Fruit fly (Drosophila melanogaster) ovary, adult (tissue): Measurements from ENCODE around the gene mrva.

ENCODE experiments used
- CG17801 ChIP-seq: fragments of 200-800 bp; optimal IDR thresholded peaks from 2 replicates; lab custom pipeline; 2019; ENCODE audit warnings: missing biosample characterization, mild to moderate bottlenecking, missing genetic modification characterization, moderate library complexity; ENCODE audit not compliant: partially characterized antibody

The mrva gene

DNA sequence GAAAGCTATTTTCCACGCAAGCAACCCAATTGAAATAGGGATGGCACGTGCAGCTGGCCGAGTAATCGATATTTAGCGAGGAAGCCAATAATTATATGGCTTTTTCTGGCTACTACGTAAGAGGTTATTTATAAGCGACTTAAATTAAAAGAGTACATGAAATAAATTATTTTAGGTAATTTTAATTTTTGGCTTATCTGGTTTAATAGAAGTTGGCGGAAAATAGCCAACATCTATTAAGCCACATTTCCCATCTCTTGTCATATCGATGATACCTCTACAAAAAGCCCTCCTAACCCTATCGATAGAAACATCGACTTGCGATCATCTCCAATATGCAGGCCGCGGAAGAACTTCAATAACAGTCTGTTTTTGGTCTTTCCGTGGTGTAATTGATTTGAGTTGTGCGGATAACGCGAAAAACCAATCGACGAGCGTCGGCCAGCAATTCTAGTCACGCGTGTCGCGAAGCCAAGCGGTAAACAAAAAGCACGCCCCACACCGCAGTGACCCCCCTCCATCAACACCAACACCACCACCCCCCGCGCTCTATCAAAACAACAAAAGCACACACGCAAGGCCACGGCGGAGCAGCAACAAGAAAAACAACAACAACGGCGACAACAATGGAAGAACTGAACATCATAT, 19.5 kb upstream of the mrva start, which contains the start of the genes Srp19 and qm:
TSS of gene Srp19 (minus strand) at position 51 of the 648 bp plus-strand sequence.
TSS of gene qm (plus strand) at position 330 of the 648 bp plus-strand sequence.
- TF ChIP-seq CG17801 (GFP tag; lab: Kevin White, UChicago): peak; percentile 45

DNA sequence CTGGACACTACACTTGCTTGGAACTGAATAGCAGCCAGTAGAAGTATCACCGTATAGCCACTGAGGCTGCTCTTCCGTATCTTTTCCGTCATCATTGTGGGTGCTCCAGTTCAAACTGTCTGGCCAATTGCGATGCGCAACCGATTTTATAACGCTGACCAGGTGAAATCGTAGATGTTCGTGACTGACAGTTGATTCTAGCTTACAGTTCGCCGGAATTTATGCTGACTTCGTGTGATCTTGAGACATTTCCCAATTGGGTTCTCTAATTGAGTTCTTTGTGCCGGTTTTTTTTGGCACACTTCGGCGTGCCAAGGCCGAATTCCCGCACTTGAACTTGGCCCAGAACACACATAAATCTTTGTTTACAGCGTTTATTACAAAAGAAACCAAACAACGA, 18.3 kb upstream of the mrva start, which contains the start of gene CG14834:
TSS of gene CG14834 (minus strand) at position 173 of the 400 bp plus-strand sequence.
- no peak for TF ChIP-seq CG17801 (GFP tag; lab: Kevin White, UChicago)

DNA sequence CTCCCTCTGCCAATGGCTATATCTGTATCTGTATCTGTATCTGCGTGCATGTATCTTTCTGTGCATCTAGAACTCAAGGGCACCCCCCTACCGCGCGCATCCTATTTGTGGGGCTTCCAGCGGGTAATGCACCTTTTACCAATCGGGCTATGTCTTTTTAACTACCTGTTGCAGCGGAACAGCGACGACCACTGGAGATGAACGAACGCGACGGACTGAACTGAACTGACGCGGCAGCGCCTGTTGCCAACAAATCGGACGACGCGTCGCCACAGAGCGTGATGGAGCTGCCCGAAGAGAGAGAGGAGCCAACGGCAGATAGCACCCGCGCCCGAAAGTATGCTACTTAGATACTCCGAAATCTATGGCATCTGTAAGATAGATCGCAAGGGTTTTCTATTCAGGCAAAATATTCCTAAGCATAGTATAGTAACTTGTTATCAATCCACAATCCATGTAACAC, 16.4 kb upstream of the mrva start, which contains the start of gene Cln7:
TSS of gene Cln7 (minus strand) at position 219 of the 463 bp plus-strand sequence.
- peak; percentile 90 for TF ChIP-seq CG17801 (GFP tag; lab: Kevin White, UChicago)

DNA sequence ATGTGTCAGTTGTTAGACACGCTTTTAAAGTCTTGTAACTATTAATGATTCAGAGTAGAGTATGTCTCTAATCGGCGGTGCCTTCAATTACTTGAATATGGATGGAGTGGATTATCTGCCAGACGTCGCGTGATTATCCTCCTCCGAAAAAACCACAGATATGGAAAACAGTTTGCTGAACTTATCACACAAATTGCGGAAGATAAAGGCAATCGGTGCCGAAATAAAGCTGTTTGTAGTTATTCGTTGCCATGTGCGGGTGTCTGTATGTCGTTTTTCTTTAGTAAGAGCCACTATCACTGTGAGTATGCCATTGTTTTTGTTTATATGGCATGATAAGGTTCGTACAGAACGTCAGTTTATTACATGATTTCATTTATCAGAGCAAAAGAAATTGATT, 15.4 kb upstream of the mrva start:
- no peak for TF ChIP-seq CG17801 (GFP tag; lab: Kevin White, UChicago)

DNA sequence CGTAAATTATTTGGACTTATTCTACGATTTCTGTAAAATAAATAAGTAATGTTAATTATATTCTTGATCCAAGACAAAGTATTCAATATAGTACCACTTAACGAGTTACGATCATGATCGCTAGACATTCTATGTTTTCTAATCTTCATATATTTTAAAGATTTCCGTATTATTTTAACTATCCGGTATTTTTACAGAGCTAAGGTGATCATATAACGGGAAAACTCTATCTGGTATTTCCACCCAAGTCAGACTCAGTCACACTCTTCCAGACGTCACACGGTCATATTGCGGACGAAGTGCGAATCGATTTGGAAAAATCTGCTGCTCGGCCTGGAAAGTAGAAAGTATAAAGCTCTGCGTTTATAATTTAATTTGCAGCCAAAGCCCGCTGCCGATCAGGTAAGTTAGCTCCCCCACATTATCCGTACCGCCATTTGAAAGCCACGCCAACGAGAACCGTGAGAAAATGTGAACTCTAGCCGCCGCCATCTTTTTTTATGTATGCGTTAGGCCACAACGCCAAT, 10.6 kb upstream of the mrva start, which contains the start of the genes lark and eco:
TSS of gene lark (plus strand) at position 51 of the 527 bp plus-strand sequence.
TSS of gene eco (minus strand) at position 125 of the 527 bp plus-strand sequence.
- TF ChIP-seq CG17801 (GFP tag; lab: Kevin White, UChicago): peak; percentile 32

DNA sequence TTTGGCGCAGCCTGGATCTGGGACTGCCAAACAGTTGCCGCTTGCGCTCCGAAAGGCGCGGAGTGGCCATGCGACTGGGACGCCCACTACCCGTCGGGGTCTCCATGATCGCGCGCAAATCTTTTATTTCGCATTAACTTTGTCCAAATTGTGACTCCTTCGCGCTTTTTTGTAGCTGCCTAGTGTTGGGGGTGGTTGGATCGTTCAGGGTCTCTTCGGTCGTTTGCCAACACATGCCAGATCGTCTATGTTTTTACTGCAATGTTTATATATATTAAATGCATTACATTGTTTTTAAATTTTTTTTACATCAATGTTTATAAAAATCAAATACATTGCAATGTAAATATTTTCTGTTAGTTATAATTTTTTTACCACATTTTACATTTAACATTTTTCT, 10.1 kb upstream of the mrva start:
- no peak for TF ChIP-seq CG17801 (GFP tag; lab: Kevin White, UChicago)

DNA sequence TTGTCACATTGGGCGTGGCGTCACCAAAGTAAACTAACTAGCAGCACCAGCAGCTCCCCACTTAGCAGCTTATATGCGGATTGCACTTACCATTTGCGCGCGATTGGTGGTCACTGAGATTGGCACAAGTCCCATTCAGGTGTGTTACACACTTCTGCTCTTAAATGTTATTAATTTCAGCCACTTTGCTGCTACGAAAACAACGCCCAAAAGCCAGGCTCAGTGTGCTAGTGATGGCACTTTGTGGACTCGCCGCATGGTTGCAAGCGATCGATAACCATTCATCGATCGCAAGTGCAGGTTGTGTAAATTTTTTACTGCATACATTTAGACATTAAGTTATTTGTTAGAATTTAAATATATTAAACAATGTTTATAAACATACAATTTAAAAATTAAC, 6.3 kb upstream of the mrva start, which contains the start of the genes wrm1 and wrm2:
TSS of gene wrm1 (minus strand) at position 237 of the 400 bp plus-strand sequence.
TSS of gene wrm2 (minus strand) at position 237 of the 400 bp plus-strand sequence.
- TF ChIP-seq CG17801 (GFP tag; lab: Kevin White, UChicago): no peak

DNA sequence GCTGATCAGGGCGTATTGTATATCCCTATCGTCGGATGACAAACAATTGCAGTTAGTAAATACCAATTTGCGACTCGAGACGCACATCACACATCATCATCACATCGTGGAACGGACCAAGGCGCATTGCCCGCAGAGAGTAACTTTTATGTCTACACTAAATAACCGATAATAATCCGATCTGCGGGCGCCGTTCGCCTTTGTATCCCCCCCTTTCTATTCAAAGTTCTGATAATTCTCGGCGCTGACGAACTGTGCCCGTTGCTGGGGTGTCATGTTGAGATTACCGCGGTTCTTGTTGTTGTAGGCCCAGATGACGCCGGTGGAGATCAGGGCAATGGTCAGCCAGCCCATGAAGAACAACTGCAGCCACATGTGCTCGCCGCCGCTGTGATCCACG, 2.0 kb downstream of the mrva start:
- TF ChIP-seq CG17801 (GFP tag; lab: Kevin White, UChicago): no peak

DNA sequence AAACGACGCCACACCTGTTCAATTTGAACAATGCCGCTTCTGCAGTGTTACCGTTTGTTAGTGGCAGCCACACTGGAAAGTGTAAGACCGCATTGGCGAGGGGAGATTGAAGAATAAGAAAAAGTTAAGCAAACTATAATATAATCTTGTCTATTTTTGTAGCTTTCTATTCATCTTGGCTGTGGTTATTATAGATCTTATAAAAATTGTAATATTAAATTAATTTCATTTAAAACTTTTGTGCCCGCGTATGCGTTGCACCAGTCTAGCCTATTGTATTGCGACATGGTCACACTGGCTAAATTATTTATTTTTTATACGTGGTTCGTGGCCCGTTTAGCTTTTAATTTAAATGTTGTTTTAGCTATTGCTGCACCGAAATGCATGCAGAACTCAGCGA, 5.3 kb downstream of the mrva start, which contains the start of the genes RhoGEF4 and Rint1:
TSS of gene RhoGEF4 (minus strand) at position 64 of the 400 bp plus-strand sequence.
TSS of gene Rint1 (plus strand) at position 272 of the 400 bp plus-strand sequence.
- TF ChIP-seq CG17801 (GFP tag; lab: Kevin White, UChicago): peak; percentile 63

DNA sequence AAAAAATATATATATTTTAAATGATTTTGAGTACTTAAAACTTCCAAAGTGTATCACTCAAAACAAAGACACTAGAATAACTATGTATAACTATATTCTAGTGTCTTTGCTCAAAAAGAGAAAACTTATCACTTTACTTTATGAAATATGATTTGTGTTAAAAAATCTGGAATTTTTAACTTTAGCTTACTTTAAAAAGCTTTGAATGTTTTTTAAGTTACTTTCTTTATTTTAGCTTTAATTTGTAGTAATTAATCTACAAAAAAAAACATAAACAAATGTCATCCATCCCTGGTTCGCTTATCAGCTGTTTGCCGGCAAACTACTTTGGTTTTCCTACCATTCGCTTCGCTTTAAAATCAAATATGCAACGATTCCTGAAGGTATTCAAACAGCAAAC, 8.9 kb downstream of the mrva start, which contains the start of gene CG8607:
TSS of gene CG8607 (plus strand) at position 301 of the 400 bp plus-strand sequence.
- TF ChIP-seq CG17801 (GFP tag; lab: Kevin White, UChicago): no peak

DNA sequence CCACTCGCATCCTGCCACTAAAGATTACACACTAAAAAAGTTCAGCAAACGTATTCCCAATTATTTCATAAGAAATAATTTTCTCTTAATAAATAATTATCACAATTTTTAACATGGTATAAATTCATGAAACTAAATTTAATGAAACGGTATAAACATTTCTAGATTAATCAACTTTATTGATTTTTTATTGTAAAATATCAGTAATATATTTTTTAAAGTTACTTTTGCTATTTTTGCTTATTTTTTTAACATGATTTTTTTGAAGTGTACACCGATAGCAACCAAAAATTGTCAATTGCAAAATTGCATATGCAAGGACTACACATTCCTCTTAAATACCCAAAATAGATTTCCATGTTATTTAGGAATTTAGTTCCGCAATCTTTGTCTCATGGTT, 14.5 kb downstream of the mrva start:
- no peak for TF ChIP-seq CG17801 (GFP tag; lab: Kevin White, UChicago)

DNA sequence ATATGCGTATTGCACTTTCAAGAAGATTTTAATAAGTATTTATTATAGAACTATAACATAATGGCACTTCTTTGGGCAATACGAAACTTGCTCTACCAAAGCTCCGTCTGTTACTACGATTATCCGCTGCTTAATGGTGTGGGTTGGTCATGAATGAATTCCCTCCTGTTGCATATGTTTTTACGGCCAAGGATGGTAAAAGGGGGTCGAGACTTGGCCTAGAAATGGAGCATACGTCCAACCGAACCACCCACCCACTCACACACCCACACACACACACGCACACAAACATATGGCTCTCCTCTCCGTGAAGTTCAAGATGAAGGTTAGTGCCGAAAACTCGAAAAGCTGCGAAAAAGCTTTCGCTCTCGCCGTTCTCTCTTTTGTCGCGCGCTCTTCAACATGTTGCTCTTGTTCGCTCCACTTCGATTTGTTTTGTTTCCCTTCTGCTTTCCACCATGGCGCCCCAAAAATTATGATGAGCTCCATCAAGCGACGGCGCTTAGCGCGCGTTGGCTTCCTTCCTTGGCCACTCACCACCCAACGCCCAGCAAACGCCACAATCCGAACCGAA, 15.0 kb downstream of the mrva start:
- TF ChIP-seq CG17801 (GFP tag; lab: Kevin White, UChicago): no peak

DNA sequence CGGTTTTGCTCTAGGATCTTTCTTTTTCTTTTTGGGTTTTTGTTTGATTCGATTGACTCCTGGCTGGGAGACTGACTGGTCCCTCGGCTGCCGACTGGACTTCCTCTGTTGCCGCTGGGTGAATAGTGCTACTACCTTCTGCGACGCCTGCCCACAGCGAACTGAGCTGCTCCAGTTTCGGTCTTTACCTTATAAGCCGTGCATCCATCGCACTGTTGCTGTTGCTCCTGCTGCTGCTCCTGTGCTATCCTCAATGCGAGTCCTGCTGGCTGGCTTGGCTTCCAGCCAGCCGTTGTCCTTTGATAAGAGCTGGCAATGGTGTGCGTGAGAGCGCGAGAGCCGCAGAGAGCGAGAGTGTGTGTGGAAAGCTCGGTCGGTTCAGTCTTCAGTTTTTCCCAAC, 15.9 kb downstream of the mrva start, which contains the start of gene unc-13-4A:
TSS of gene unc-13-4A (minus strand) at position 143 of the 400 bp plus-strand sequence.
- no peak for TF ChIP-seq CG17801 (GFP tag; lab: Kevin White, UChicago)

DNA sequence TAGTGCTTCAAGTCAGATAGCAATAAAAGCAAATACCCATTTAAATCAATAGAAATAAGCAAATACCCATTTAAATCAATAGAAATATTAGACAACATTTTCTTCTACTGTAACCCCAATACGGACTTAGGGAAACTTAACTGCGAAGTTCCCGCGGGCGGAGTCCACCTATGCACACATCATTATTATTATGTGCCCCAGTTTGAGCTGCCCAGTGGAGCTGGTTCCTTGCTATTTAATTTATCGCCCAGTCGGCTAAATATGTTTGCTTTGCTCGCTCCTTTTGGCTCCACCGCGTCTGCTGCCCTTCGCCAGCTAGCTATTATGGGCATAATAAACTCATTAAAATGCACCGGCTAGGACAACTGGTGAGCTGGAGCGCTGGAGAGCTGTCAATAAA, 28.0 kb downstream of the mrva start:
- TF ChIP-seq CG17801 (GFP tag; lab: Kevin White, UChicago): no peak

DNA sequence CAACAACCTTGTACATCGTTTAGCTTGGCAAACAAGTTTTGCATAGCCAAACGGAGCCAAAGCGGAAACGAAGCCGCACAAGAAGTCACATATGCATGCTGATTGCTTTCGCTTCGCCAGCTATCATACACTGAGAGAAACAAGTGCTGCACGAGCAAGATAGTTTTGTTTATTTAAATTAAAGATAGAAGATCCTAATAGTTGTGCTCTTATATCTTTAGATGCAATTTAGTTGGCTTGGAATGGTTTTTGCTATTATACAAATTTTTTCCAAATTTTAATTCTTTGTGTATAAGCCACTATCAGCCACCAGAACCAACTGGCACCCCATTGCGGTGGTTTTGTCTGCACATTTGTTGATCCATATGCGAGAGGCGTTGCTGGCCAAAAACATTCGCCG, 45.1 kb downstream of the mrva start:
- no peak for TF ChIP-seq CG17801 (GFP tag; lab: Kevin White, UChicago)
